3 fruit fly cellular contexts compared by ENCODE assay signal in the genomic region with DNA sequence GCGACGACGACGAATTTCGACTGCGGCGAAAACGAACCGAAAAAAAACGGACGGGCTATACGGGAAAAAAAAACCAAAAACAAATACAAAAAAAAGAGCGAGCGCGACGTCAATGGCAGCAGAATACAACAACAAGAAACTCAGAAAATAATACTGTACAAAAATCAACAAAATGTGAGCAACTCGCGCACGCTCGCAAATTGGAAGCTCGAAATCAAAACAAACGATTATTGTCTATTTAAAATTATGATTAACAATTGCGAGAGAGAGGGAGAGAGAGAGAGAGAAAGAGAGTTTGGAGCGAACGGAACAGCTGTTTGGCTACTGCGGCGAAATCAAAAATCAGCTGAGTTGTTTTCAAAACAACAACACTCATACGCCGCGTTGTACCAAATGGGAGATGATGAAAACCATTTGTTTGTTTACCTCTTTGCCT.
TF ChIP-seq lines count a peak whose summit lies in the region.

No protein-coding gene starts in this region.

TF ChIP-seq in whole organism, embryonic, 481 proteins besides CTCF, POLR2A, EP300 and RAD21 (continued from another document and continues in another):
- peak; percentile 70; the same call in 1 of the 2 replicates for TF ChIP-seq Adf1 (GFP tag; IDR thresholded peaks at IDR 0.05; lab: Robert Waterston, UW)
- TF ChIP-seq CG4820 (GFP tag; optimal IDR thresholded peaks at IDR 0.05; lab: Kevin White, UChicago), result no peak
- TF ChIP-seq Trl (optimal IDR thresholded peaks at IDR 0.05; lab: Kevin White, UChicago), result peak; percentile 64 to 98
- TF ChIP-seq Trl (GFP tag; optimal IDR thresholded peaks at IDR 0.05; lab: Kevin White, UChicago), result peak; percentile 18
- TF ChIP-seq E2f2 (GFP tag; IDR thresholded peaks at IDR 0.05; lab: Robert Waterston, UW), result no peak
- no peak for TF ChIP-seq HHEX (GFP tag; optimal IDR thresholded peaks at IDR 0.05; lab: Kevin White, UChicago)
- TF ChIP-seq mirr (GFP tag; optimal IDR thresholded peaks at IDR 0.05; lab: Kevin White, UChicago), result peak; percentile 6
- no peak for TF ChIP-seq CG9797 (GFP tag; optimal IDR thresholded peaks at IDR 0.05; lab: Kevin White, UChicago)
- TF ChIP-seq CG13624 (GFP tag; optimal IDR thresholded peaks at IDR 0.05; lab: Kevin White, UChicago), result no peak
- peak; percentile 49 for TF ChIP-seq Fer1 (GFP tag; optimal IDR thresholded peaks at IDR 0.05; lab: Kevin White, UChicago)
- peak; percentile 72 for TF ChIP-seq CG34224 (GFP tag; IDR thresholded peaks at IDR 0.05; lab: Robert Waterston, UW; ENCODE audit: partially characterized antibody)
- TF ChIP-seq CG10543 (GFP tag; optimal IDR thresholded peaks at IDR 0.05; lab: Kevin White, UChicago), result peak; percentile 66
- TF ChIP-seq lola (GFP tag; optimal IDR thresholded peaks at IDR 0.05; lab: Kevin White, UChicago), result no peak
- no peak for TF ChIP-seq nom (GFP tag; optimal IDR thresholded peaks at IDR 0.05; lab: Kevin White, UChicago)
- TF ChIP-seq dysf (GFP tag; IDR thresholded peaks at IDR 0.05; lab: Robert Waterston, UW), result no peak
- no peak for TF ChIP-seq pzg (GFP tag; optimal IDR thresholded peaks at IDR 0.05; lab: Kevin White, UChicago)
- peak in 1 of 2 experiments; percentile 44 for TF ChIP-seq Eip74EF (GFP tag; optimal IDR thresholded peaks at IDR 0.05; lab: Kevin White, UChicago)
- TF ChIP-seq Opbp (GFP tag; IDR thresholded peaks at IDR 0.05; lab: Robert Waterston, UW; ENCODE audit: partially characterized antibody), result no peak
- no peak for TF ChIP-seq yki (optimal IDR thresholded peaks at IDR 0.05; lab: Kevin White, UChicago)
- TF ChIP-seq CG15514 (GFP tag; optimal IDR thresholded peaks at IDR 0.05; lab: Kevin White, UChicago), result no peak
- peak; percentile 8 for TF ChIP-seq gro (GFP tag; optimal IDR thresholded peaks at IDR 0.05; lab: Kevin White, UChicago)
- no peak for TF ChIP-seq peb (GFP tag; IDR thresholded peaks at IDR 0.05; lab: Robert Waterston, UW)
- TF ChIP-seq CG17802 (tag; optimal IDR thresholded peaks at IDR 0.05; lab: Kevin White, UChicago), result no peak
- peak; percentile 92 for TF ChIP-seq abd-A (tag; optimal IDR thresholded peaks at IDR 0.05; lab: Kevin White, UChicago)
- TF ChIP-seq Doc3 (GFP tag; IDR thresholded peaks at IDR 0.05; lab: Robert Waterston, UW; ENCODE audit: partially characterized antibody), result peak; percentile 56; the same call in 2 of the 3 replicates
- no peak for TF ChIP-seq Ada2b (GFP tag; IDR thresholded peaks at IDR 0.05; lab: Robert Waterston, UW)
- peak; percentile 77; the same call in 1 of the 4 replicates for TF ChIP-seq chinmo (GFP tag; IDR thresholded peaks at IDR 0.05; lab: Robert Waterston, UW; ENCODE audit: partially characterized antibody)
- peak; percentile 55 for TF ChIP-seq corto (GFP tag; optimal IDR thresholded peaks at IDR 0.05; lab: Kevin White, UChicago)
- peak; percentile 64 for TF ChIP-seq Dll (GFP tag; IDR thresholded peaks at IDR 0.05; lab: Robert Waterston, UW; ENCODE audit: partially characterized antibody)
- TF ChIP-seq zen2 (GFP tag; IDR thresholded peaks at IDR 0.05; lab: Robert Waterston, UW; ENCODE audit: partially characterized antibody), result peak; percentile 67; the same call in 2 of the 3 replicates
- peak; percentile 48 for TF ChIP-seq BtbVII (GFP tag; optimal IDR thresholded peaks at IDR 0.05; lab: Kevin White, UChicago)
- TF ChIP-seq CG16813 (GFP tag; IDR thresholded peaks at IDR 0.05; lab: Robert Waterston, UW; ENCODE audit: partially characterized antibody), result no peak
- no peak for TF ChIP-seq Awh (GFP tag; IDR thresholded peaks at IDR 0.05; lab: Robert Waterston, UW)
- TF ChIP-seq Ets97D (GFP tag; optimal IDR thresholded peaks at IDR 0.05; lab: Kevin White, UChicago), result no peak
- no peak for TF ChIP-seq CG6254 (GFP tag; optimal IDR thresholded peaks at IDR 0.05; lab: Kevin White, UChicago)
- peak; percentile 15 for TF ChIP-seq MTF-1 (GFP tag; optimal IDR thresholded peaks at IDR 0.05; lab: Kevin White, UChicago; ENCODE audit: borderline replicate concordance)
- no peak for TF ChIP-seq psq (GFP tag; optimal IDR thresholded peaks at IDR 0.05; lab: Kevin White, UChicago)
- TF ChIP-seq crp (GFP tag; optimal IDR thresholded peaks at IDR 0.05; lab: Kevin White, UChicago), result peak in 1 of 2 experiments; percentile 81
- TF ChIP-seq Scr (GFP tag; IDR thresholded peaks at IDR 0.05; lab: Robert Waterston, UW; ENCODE audit: partially characterized antibody), result 0 out of 2 replicates have a peak, but pooled peaks have one; percentile 20

TF ChIP-seq in whole organism, prepupa, 60 proteins besides CTCF, POLR2A, EP300 and RAD21 (continued from another document):
- TF ChIP-seq Blimp-1 (GFP tag; optimal IDR thresholded peaks at IDR 0.05; lab: Kevin White, UChicago), result peak; percentile 52
- TF ChIP-seq Hr39 (GFP tag; optimal IDR thresholded peaks at IDR 0.05; lab: Kevin White, UChicago), result no peak
- TF ChIP-seq Met (GFP tag; optimal IDR thresholded peaks at IDR 0.05; lab: Kevin White, UChicago), result peak; percentile 40
- TF ChIP-seq topi (GFP tag; optimal IDR thresholded peaks at IDR 0.05; lab: Kevin White, UChicago), result peak; percentile 38
- TF ChIP-seq Sox15 (GFP tag; optimal IDR thresholded peaks at IDR 0.05; lab: Kevin White, UChicago), result no peak
- TF ChIP-seq Smox (GFP tag; optimal IDR thresholded peaks at IDR 0.05; lab: Kevin White, UChicago), result no peak
- no peak for TF ChIP-seq Sox14 (GFP tag; optimal IDR thresholded peaks at IDR 0.05; lab: Kevin White, UChicago)
- TF ChIP-seq vri (GFP tag; optimal IDR thresholded peaks at IDR 0.05; lab: Kevin White, UChicago), result peak; percentile 90
- peak; percentile 71 for TF ChIP-seq Eip78C (GFP tag; lab: Kevin White, UChicago)
- peak in 1 of 2 experiments; percentile 47 for TF ChIP-seq salr (GFP tag; optimal IDR thresholded peaks at IDR 0.05; lab: Kevin White, UChicago)
- TF ChIP-seq CG6276 (GFP tag; optimal IDR thresholded peaks at IDR 0.05; lab: Kevin White, UChicago), result peak; percentile 92
- TF ChIP-seq CG32006 (GFP tag; optimal IDR thresholded peaks at IDR 0.05; lab: Kevin White, UChicago), result no peak
- TF ChIP-seq Lpt (GFP tag; optimal IDR thresholded peaks at IDR 0.05; lab: Kevin White, UChicago), result peak; percentile 44
- TF ChIP-seq CG8119 (GFP tag; IDR thresholded peaks at IDR 0.05; lab: Robert Waterston, UW), result peak; percentile 69; the same call in 2 of the 3 replicates
- peak; percentile 77 for TF ChIP-seq fkh (GFP tag; optimal IDR thresholded peaks at IDR 0.05; lab: Kevin White, UChicago)
- TF ChIP-seq CG6163 (GFP tag; IDR thresholded peaks at IDR 0.05; lab: Robert Waterston, UW), result peak; percentile 83
- TF ChIP-seq Gug (GFP tag; IDR thresholded peaks at IDR 0.05; lab: Robert Waterston, UW), result no peak
- peak; percentile 72 for TF ChIP-seq net (GFP tag; optimal IDR thresholded peaks at IDR 0.05; lab: Kevin White, UChicago)

TF ChIP-seq in whole organism, wandering third instar larva, 38 proteins besides CTCF, POLR2A, EP300 and RAD21 (continued from another document):
- TF ChIP-seq h (GFP tag; optimal IDR thresholded peaks at IDR 0.05; lab: Kevin White, UChicago), result peak; percentile 66
- TF ChIP-seq Rel (GFP tag; optimal IDR thresholded peaks at IDR 0.05; lab: Kevin White, UChicago), result peak; percentile 90
- TF ChIP-seq Rel (tag; optimal IDR thresholded peaks at IDR 0.05; lab: Kevin White, UChicago), result peak; percentile 74
- TF ChIP-seq usp (GFP tag; optimal IDR thresholded peaks at IDR 0.05; lab: Kevin White, UChicago), result no peak
- no peak for TF ChIP-seq Vsx2 (GFP tag; optimal IDR thresholded peaks at IDR 0.05; lab: Kevin White, UChicago; ENCODE audit: partially characterized antibody)
- no peak for TF ChIP-seq tai (GFP tag; optimal IDR thresholded peaks at IDR 0.05; lab: Kevin White, UChicago)
- peak; percentile 25 for TF ChIP-seq HLH106 (tag; optimal IDR thresholded peaks at IDR 0.05; lab: Kevin White, UChicago)
- no peak for TF ChIP-seq Hr83 (GFP tag; optimal IDR thresholded peaks at IDR 0.05; lab: Kevin White, UChicago; ENCODE audit: poor library complexity, severe bottlenecking)
- TF ChIP-seq ey (GFP tag; optimal IDR thresholded peaks at IDR 0.05; lab: Kevin White, UChicago), result no peak
- no peak for TF ChIP-seq Abd-B (GFP tag; optimal IDR thresholded peaks at IDR 0.05; lab: Kevin White, UChicago)
- peak; percentile 9 for TF ChIP-seq fru (GFP tag; optimal IDR thresholded peaks at IDR 0.05; lab: Kevin White, UChicago)
- no peak for TF ChIP-seq Jra (GFP tag; optimal IDR thresholded peaks at IDR 0.05; lab: Kevin White, UChicago)
- no peak for TF ChIP-seq GATAd (GFP tag; optimal IDR thresholded peaks at IDR 0.05; lab: Kevin White, UChicago)
- no peak for TF ChIP-seq brk (GFP tag; optimal IDR thresholded peaks at IDR 0.05; lab: Kevin White, UChicago)
- peak; percentile 18 for TF ChIP-seq rgr (GFP tag; optimal IDR thresholded peaks at IDR 0.05; lab: Kevin White, UChicago)
- peak; percentile 59 for TF ChIP-seq CG9705 (GFP tag; optimal IDR thresholded peaks at IDR 0.05; lab: Kevin White, UChicago)
- TF ChIP-seq CG32264 (GFP tag; optimal IDR thresholded peaks at IDR 0.05; lab: Kevin White, UChicago), result peak; percentile 77
